Fruit fly (Drosophila melanogaster) whole organism, embryonic: ENCODE measurements around the gene Cpr66Cb.

Experiments used
- Bteb2 ChIP-seq: fragments of 200-800 bp; sonication (Bioruptor generic); optimal IDR thresholded peaks from 2 replicates; lab custom pipeline; 2016; ENCODE audit warnings: missing biosample characterization, missing genetic modification characterization
- CG10274 ChIP-seq: fragments of 200-800 bp; sonication (Bioruptor generic); optimal IDR thresholded peaks from 3 replicates; lab custom pipeline; 2017; ENCODE audit warnings: missing biosample characterization, mild to moderate bottlenecking, missing genetic modification characterization
- CG10462 ChIP-seq: fragments of 200-800 bp; sonication (Bioruptor generic); optimal IDR thresholded peaks from 2 replicates; lab custom pipeline; 2016; ENCODE audit warnings: missing biosample characterization, missing genetic modification characterization
- CG10565 ChIP-seq: fragments of 200-800 bp; sonication (Bioruptor generic); optimal IDR thresholded peaks from 3 replicates; lab custom pipeline; 2016; ENCODE audit warnings: missing biosample characterization, mild to moderate bottlenecking, missing genetic modification characterization
- CG11695 ChIP-seq: fragments of 200-800 bp; sonication (Bioruptor generic); IDR thresholded peaks from 3 replicates; pipeline ENCODE4 v1.3.6; 2022; ENCODE audit warnings: missing biosample characterization, missing genetic modification characterization
- CG11723 ChIP-seq: fragments of 200-800 bp; sonication (Bioruptor generic); optimal IDR thresholded peaks from 2 replicates; lab custom pipeline; 2017; ENCODE audit warnings: missing biosample characterization, mild to moderate bottlenecking, missing genetic modification characterization
- CG12219 ChIP-seq: fragments of 200-800 bp; sonication (Bioruptor generic); optimal IDR thresholded peaks from 3 replicates; lab custom pipeline; 2018; ENCODE audit warnings: missing biosample characterization, mild to moderate bottlenecking, missing genetic modification characterization
- CG13775 ChIP-seq: fragments of 200-800 bp; sonication (Bioruptor generic); optimal IDR thresholded peaks from 3 replicates; lab custom pipeline; 2017; ENCODE audit warnings: missing biosample characterization, mild to moderate bottlenecking, missing genetic modification characterization
- CG17568 ChIP-seq: fragments of 200-800 bp; sonication (Bioruptor generic); optimal IDR thresholded peaks from 2 replicates; lab custom pipeline; 2018; ENCODE audit warnings: missing biosample characterization, mild to moderate bottlenecking, missing genetic modification characterization, moderate library complexity
- CG17912 ChIP-seq: fragments of 200-800 bp; sonication (Bioruptor generic); optimal IDR thresholded peaks from 2 replicates; lab custom pipeline; 2018; ENCODE audit warnings: missing biosample characterization, mild to moderate bottlenecking, missing genetic modification characterization
- CG2129 ChIP-seq: fragments of 200-800 bp; sonication (Bioruptor generic); IDR thresholded peaks from 2 replicates; pipeline ENCODE4 v1.3.6; 2022; ENCODE audit warnings: missing biosample characterization, missing genetic modification characterization; ENCODE audit not compliant: partially characterized antibody
- CG2875 ChIP-seq: fragments of 200-800 bp; sonication (Bioruptor generic); optimal IDR thresholded peaks from 2 replicates; lab custom pipeline; 2017; ENCODE audit warnings: missing biosample characterization, mild to moderate bottlenecking, missing genetic modification characterization, missing genetic modification reagents
- CG30431 ChIP-seq: fragments of 200-800 bp; sonication (Bioruptor generic); optimal IDR thresholded peaks from 2 replicates; lab custom pipeline; 2017; ENCODE audit warnings: missing biosample characterization, missing genetic modification characterization
- CG33557 ChIP-seq: fragments of 200-800 bp; sonication (Bioruptor generic); optimal IDR thresholded peaks from 2 replicates; lab custom pipeline; 2019; ENCODE audit warnings: missing biosample characterization, mild to moderate bottlenecking, missing genetic modification characterization, moderate library complexity
- CG34224 ChIP-seq: fragments of 200-800 bp; sonication (Bioruptor generic); IDR thresholded peaks from 3 replicates; pipeline ENCODE4 v1.3.6; 2022; ENCODE audit warnings: missing biosample characterization, missing genetic modification characterization; ENCODE audit not compliant: partially characterized antibody
- CG5953 ChIP-seq: fragments of 200-800 bp; sonication (Bioruptor generic); IDR thresholded peaks from 2 replicates; pipeline ENCODE4 v1.3.6; 2022; ENCODE audit warnings: missing biosample characterization, missing genetic modification characterization
- CG8281 ChIP-seq: fragments of 200-800 bp; sonication (Bioruptor generic); optimal IDR thresholded peaks from 2 replicates; lab custom pipeline; 2018; ENCODE audit warnings: missing biosample characterization, mild to moderate bottlenecking, missing genetic modification characterization, moderate library complexity
- CG8388 ChIP-seq: fragments of 200-800 bp; sonication (Bioruptor generic); optimal IDR thresholded peaks from 2 replicates; lab custom pipeline; 2019; ENCODE audit warnings: missing biosample characterization, mild to moderate bottlenecking, missing genetic modification characterization, moderate library complexity
- CkIIα-i1 ChIP-seq: fragments of 200-800 bp; sonication (Bioruptor generic); IDR thresholded peaks from 2 replicates; pipeline ENCODE4 v1.3.6; 2022; ENCODE audit warnings: missing biosample characterization, missing genetic modification characterization
- Deaf1 ChIP-seq: fragments of 200-800 bp; optimal IDR thresholded peaks from 3 replicates; lab custom pipeline; 2019; ENCODE audit warnings: missing biosample characterization, mild to moderate bottlenecking, missing genetic modification characterization, moderate library complexity
- Dip2 ChIP-seq: fragments of 200-800 bp; sonication (Bioruptor generic); IDR thresholded peaks from 2 replicates; pipeline ENCODE4 v1.3.6; 2022; ENCODE audit warnings: missing biosample characterization, missing genetic modification characterization
- Drgx ChIP-seq: fragments of 200-800 bp; sonication (Bioruptor generic); IDR thresholded peaks from 2 replicates; pipeline ENCODE4 v1.3.6; 2022; ENCODE audit warnings: missing biosample characterization, missing genetic modification characterization
- ERR ChIP-seq: fragments of 200-800 bp; sonication (Bioruptor generic); optimal IDR thresholded peaks from 2 replicates; lab custom pipeline; 2016; ENCODE audit warnings: missing biosample characterization, missing genetic modification characterization
- Elba2 ChIP-seq: fragments of 200-800 bp; sonication (Bioruptor generic); optimal IDR thresholded peaks from 3 replicates; lab custom pipeline; 2016; ENCODE audit warnings: missing biosample characterization, missing genetic modification characterization
- Hey ChIP-seq: fragments of 200-800 bp; sonication (Bioruptor generic); optimal IDR thresholded peaks from 3 replicates; lab custom pipeline; 2018; ENCODE audit warnings: missing biosample characterization, mild to moderate bottlenecking, missing genetic modification characterization
- Hmx ChIP-seq: fragments of 200-800 bp; sonication (Bioruptor generic); optimal IDR thresholded peaks from 2 replicates; lab custom pipeline; 2016; ENCODE audit warnings: missing biosample characterization, missing genetic modification characterization
- Kr ChIP-seq: fragments of 200-800 bp; sonication (Bioruptor generic); optimal IDR thresholded peaks from 2 replicates; lab custom pipeline; 2017; ENCODE audit warnings: missing biosample characterization, mild to moderate bottlenecking, missing genetic modification characterization
- NfI ChIP-seq: fragments of 200-800 bp; sonication (Bioruptor generic); optimal IDR thresholded peaks from 3 replicates; lab custom pipeline; 2018; ENCODE audit warnings: missing biosample characterization, mild to moderate bottlenecking, missing genetic modification characterization, moderate library complexity
- Opbp ChIP-seq: fragments of 200-800 bp; sonication (Bioruptor generic); IDR thresholded peaks from 3 replicates; pipeline ENCODE4 v1.3.6; 2022; ENCODE audit warnings: missing biosample characterization, missing genetic modification characterization; ENCODE audit not compliant: partially characterized antibody
- Pdp1 ChIP-seq, 2 experiments: fragments of 200-800 bp; sonication (Bioruptor generic); optimal IDR thresholded peaks; 3 replicates each; lab custom pipeline; 2016; ENCODE audit warnings: missing biosample characterization in 2 of 2, missing genetic modification characterization in 2 of 2, mild to moderate bottlenecking in 1 of 2, moderate library complexity in 1 of 2
- Rx ChIP-seq: fragments of 200-800 bp; sonication (Bioruptor generic); IDR thresholded peaks from 2 replicates; pipeline ENCODE4 v1.3.6; 2022; ENCODE audit warnings: missing biosample characterization, missing genetic modification characterization
- Xbp1 ChIP-seq: fragments of 200-800 bp; sonication (Bioruptor generic); optimal IDR thresholded peaks from 3 replicates; lab custom pipeline; 2016; ENCODE audit warnings: missing biosample characterization, mild to moderate bottlenecking, missing genetic modification characterization
- amos ChIP-seq: fragments of 200-800 bp; sonication (Bioruptor generic); IDR thresholded peaks from 2 replicates; pipeline ENCODE4 v1.3.6; 2022; ENCODE audit warnings: missing biosample characterization, missing genetic modification characterization; ENCODE audit not compliant: partially characterized antibody
- bab2 ChIP-seq: fragments of 200-800 bp; sonication (Bioruptor generic); optimal IDR thresholded peaks from 2 replicates; lab custom pipeline; 2016; ENCODE audit warnings: missing biosample characterization, missing genetic modification characterization
- cato ChIP-seq: fragments of 200-800 bp; sonication (Bioruptor generic); optimal IDR thresholded peaks from 2 replicates; lab custom pipeline; 2016; ENCODE audit warnings: missing biosample characterization, missing genetic modification characterization, borderline replicate concordance
- eyg ChIP-seq: fragments of 200-800 bp; sonication (Bioruptor generic); optimal IDR thresholded peaks from 3 replicates; lab custom pipeline; 2016; ENCODE audit warnings: missing biosample characterization, missing genetic modification characterization
- grau ChIP-seq: fragments of 200-800 bp; optimal IDR thresholded peaks from 3 replicates; lab custom pipeline; 2019; ENCODE audit warnings: missing biosample characterization, mild to moderate bottlenecking, missing genetic modification characterization, moderate library complexity
- hkb ChIP-seq, 2 experiments: fragments of 200-800 bp in 1 of 2; fragments of >200 bp in 1 of 2; sonication (Bioruptor generic) in 1 of 2; IDR thresholded peaks in 1 of 2; optimal IDR thresholded peaks in 1 of 2; 2 replicates each; pipeline versions ENCODE4 v1.3.6 to Lab custom; 2017 to 2022; ENCODE audit warnings: missing biosample characterization in 1 of 2, missing genetic modification characterization in 1 of 2
- knrl ChIP-seq: fragments of 200-800 bp; sonication (Bioruptor generic); IDR thresholded peaks from 3 replicates; pipeline ENCODE4 v1.3.6; 2022; ENCODE audit warnings: missing biosample characterization, missing genetic modification characterization; ENCODE audit not compliant: partially characterized antibody
- pho ChIP-seq: fragments of 200-800 bp; sonication (Bioruptor generic); optimal IDR thresholded peaks from 2 replicates; lab custom pipeline; 2016; ENCODE audit warnings: missing biosample characterization, missing genetic modification characterization
- pita ChIP-seq: fragments of 200-800 bp; sonication (Bioruptor generic); optimal IDR thresholded peaks from 2 replicates; lab custom pipeline; 2017; ENCODE audit warnings: missing biosample characterization, mild to moderate bottlenecking, missing genetic modification characterization
- pnt ChIP-seq: fragments of 200-800 bp; sonication (Bioruptor generic); optimal IDR thresholded peaks from 3 replicates; lab custom pipeline; 2016; ENCODE audit warnings: missing biosample characterization, missing genetic modification characterization
- prd ChIP-seq, 3 experiments: fragments of >200 bp in 2 of 3; fragments of 200-800 bp in 1 of 3; sonication (Bioruptor generic) in 1 of 3; optimal IDR thresholded peaks in 2 of 3; IDR thresholded peaks in 1 of 3; 2 replicates in 2 of 3; 3 replicates in 1 of 3; pipeline versions ENCODE4 v1.3.6 to Lab custom; 2017 to 2022; ENCODE audit warnings: missing biosample characterization in 1 of 3, missing genetic modification characterization in 1 of 3
- schlank ChIP-seq: fragments of 200-800 bp; sonication (Bioruptor generic); optimal IDR thresholded peaks from 2 replicates; lab custom pipeline; 2018; ENCODE audit warnings: missing biosample characterization, mild to moderate bottlenecking, missing genetic modification characterization
- sim ChIP-seq: fragments of 200-800 bp; sonication (Bioruptor generic); IDR thresholded peaks from 2 replicates; pipeline ENCODE4 v1.3.6; 2022; ENCODE audit warnings: missing biosample characterization, missing genetic modification characterization
- wor ChIP-seq: fragments of 200-800 bp; sonication (Bioruptor generic); IDR thresholded peaks from 2 replicates; pipeline ENCODE4 v1.3.6; 2022; ENCODE audit warnings: missing biosample characterization, missing genetic modification characterization
- yki ChIP-seq: fragments of >200 bp; optimal IDR thresholded peaks from 3 replicates; lab custom pipeline; 2018

Cpr66Cb gene

DNA sequence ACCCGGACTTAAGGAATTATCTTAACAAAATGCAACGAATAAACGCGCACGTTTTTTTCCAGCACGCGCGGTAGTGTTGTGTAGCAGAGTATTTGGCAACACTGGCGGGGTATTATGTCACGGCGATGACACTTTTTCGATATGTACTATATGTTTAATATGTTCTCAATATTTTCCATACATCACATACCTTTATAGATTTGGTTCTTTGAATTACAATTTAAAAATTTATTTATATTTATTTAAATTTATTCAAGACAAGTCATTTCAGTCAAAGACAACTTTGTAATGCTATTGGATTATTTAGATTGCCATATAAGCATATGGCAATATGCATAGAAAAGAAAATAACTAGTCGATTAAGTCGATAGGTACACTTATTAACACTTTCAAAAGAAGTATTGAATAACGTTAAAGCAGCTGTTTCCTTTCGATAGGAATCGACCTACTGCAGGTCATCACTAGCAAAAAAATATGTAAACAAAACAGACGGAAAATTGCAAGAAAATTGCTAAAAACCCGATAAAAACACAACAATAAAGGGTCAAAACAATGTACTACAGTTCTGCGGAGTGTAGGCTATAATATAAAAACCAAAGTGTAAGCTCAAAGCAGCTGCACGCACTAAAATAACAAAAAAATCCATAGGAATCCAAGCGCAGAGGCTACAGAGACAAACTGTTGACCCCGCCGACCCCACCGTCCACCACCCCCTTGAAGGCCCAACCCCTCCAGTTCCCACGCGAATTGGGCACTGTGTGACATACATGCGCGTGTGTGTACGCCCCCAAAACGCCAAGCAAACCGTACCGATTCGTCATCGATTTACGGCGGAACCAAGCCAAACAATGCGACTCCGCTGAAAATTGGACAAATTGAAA lies 9.9 kb downstream of the Cpr66Cb start, which contains the start of the genes CG7182 and GAPcenA (continued):
- TF ChIP-seq Bteb2 (GFP tag; lab: Kevin White, UChicago) (peak; percentile 6), pita (GFP tag; lab: Kevin White, UChicago) (no peak), CG8281 (peak; percentile 43), CG5953 (GFP tag; lab: Robert Waterston, UW) (no peak), cato (GFP tag; lab: Kevin White, UChicago) (peak; percentile 27), Drgx (no peak), bab2 (peak; percentile 7), CG30431 (GFP tag; lab: Kevin White, UChicago) (no peak), yki (lab: Kevin White, UChicago) (no peak), CG2875 (GFP tag; lab: Kevin White, UChicago) (no peak), grau (peak; percentile 76), hkb (optimal IDR thresholded peaks at IDR 0.05; lab: Kevin White, UChicago) (no peak), hkb (GFP tag; IDR thresholded peaks at IDR 0.05; lab: Robert Waterston, UW) (no peak), Elba2 (peak; percentile 60), NfI (GFP tag; lab: Kevin White, UChicago) (peak; percentile 75), prd (optimal IDR thresholded peaks at IDR 0.05; lab: Kevin White, UChicago) (no peak), prd (GFP tag; IDR thresholded peaks at IDR 0.05; lab: Robert Waterston, UW) (no peak; the same call in 2 of the 3 replicates), CG10565 (no peak), knrl (peak; percentile 71; the same call in 2 of the 3 replicates), Hmx (GFP tag; lab: Kevin White, UChicago) (no peak), wor (GFP tag; lab: Robert Waterston, UW) (no peak), Xbp1 (GFP tag; lab: Kevin White, UChicago) (peak; percentile 70), CG10274 (GFP tag; lab: Kevin White, UChicago) (peak; percentile 2), eyg (GFP tag; lab: Kevin White, UChicago) (no peak), Kr (GFP tag; lab: Kevin White, UChicago) (no peak), CG34224 (peak; percentile 43; the same call in 1 of the 3 replicates), sim (GFP tag; lab: Robert Waterston, UW) (no peak), CG11723 (GFP tag; lab: Kevin White, UChicago) (peak; percentile 34), CkIIα-i1 (GFP tag; lab: Robert Waterston, UW) (no peak), CG2129 (GFP tag; lab: Robert Waterston, UW) (0 out of 2 replicates have a peak, but pooled peaks have one; percentile 31), amos (GFP tag; lab: Robert Waterston, UW) (peak; percentile 35; the same call in 1 of the 2 replicates), Deaf1 (tag; lab: Kevin White, UChicago) (no peak), CG10462 (peak; percentile 45), CG13775 (peak; percentile 79), CG11695 (no peak), pnt (GFP tag; lab: Kevin White, UChicago) (no peak), schlank (tag; lab: Kevin White, UChicago) (peak; percentile 35), ERR (GFP tag; lab: Kevin White, UChicago) (no peak), CG17912 (GFP tag; lab: Kevin White, UChicago) (no peak), Hey (tag; lab: Kevin White, UChicago) (no peak), CG12219 (GFP tag; lab: Kevin White, UChicago) (no peak), CG8388 (GFP tag; lab: Kevin White, UChicago) (peak; percentile 53), CG17568 (GFP tag; lab: Kevin White, UChicago) (no peak), Rx (0 out of 2 replicates have a peak, but pooled peaks have one; percentile 14), Dip2 (no peak), Opbp (GFP tag; lab: Robert Waterston, UW) (no peak), Pdp1 (GFP tag; optimal IDR thresholded peaks at IDR 0.05; lab: Kevin White, UChicago) (peak in 1 of 2 experiments; percentile 82), pho (GFP tag; lab: Kevin White, UChicago) (peak; percentile 39), CG33557 (GFP tag; lab: Kevin White, UChicago) (peak; percentile 76)
